Worm (Caenorhabditis elegans): ENCODE results near the gene C23G10.7.

ce11 chrIII:6231880-6232279 is 33.7 kb upstream of the C23G10.7 start:
- TF ChIP-seq F39B2.1 (GFP tag; IDR thresholded peaks at IDR 0.05) (no peak), T07F8.4 (tag; optimal IDR thresholded peaks at IDR 0.05) (no peak), unc-62 (GFP tag; optimal IDR thresholded peaks at IDR 0.05) (no peak), dpff-1 (tag; optimal IDR thresholded peaks at IDR 0.05) (no peak), nhr-179 (tag; optimal IDR thresholded peaks at IDR 0.05) (no peak), sdz-38 (tag; optimal IDR thresholded peaks at IDR 0.05) (no peak)

Measured in whole organism, young adult.